Fruit fly (Drosophila melanogaster) whole organism, embryonic: ENCODE results near the gene Phb1.
A peak's percentile ranks its signal among the peaks of the same experiment; 100 is the strongest.

Experiments
- ATbp ChIP-seq: fragments of 200-800 bp; sonication (Bioruptor generic); optimal IDR thresholded peaks from 2 replicates; lab custom pipeline; 2017; ENCODE audit warnings: missing biosample characterization, mild to moderate bottlenecking, missing genetic modification characterization, missing genetic modification reagents
- B-H1 ChIP-seq: fragments of 200-800 bp; sonication (Bioruptor generic); IDR thresholded peaks from 3 replicates; pipeline ENCODE4 v1.3.6; 2022; ENCODE audit warnings: missing biosample characterization, missing genetic modification characterization
- CG10321 ChIP-seq: fragments of 200-800 bp; sonication (Bioruptor generic); IDR thresholded peaks from 2 replicates; pipeline ENCODE4 v1.3.6; 2022; ENCODE audit warnings: missing biosample characterization, missing genetic modification characterization
- CG12219 ChIP-seq: fragments of 200-800 bp; sonication (Bioruptor generic); optimal IDR thresholded peaks from 3 replicates; lab custom pipeline; 2018; ENCODE audit warnings: missing biosample characterization, mild to moderate bottlenecking, missing genetic modification characterization
- CG1233 ChIP-seq: fragments of 200-800 bp; sonication (Bioruptor generic); optimal IDR thresholded peaks from 4 replicates; lab custom pipeline; 2018; ENCODE audit warnings: missing biosample characterization, mild to moderate bottlenecking, missing genetic modification characterization
- CG14014 ChIP-seq: fragments of 200-800 bp; sonication (Bioruptor generic); IDR thresholded peaks from 2 replicates; pipeline ENCODE4 v1.3.6; 2022; ENCODE audit warnings: missing biosample characterization, missing genetic modification characterization
- CG14710 ChIP-seq: fragments of 200-800 bp; sonication (Bioruptor generic); optimal IDR thresholded peaks from 3 replicates; lab custom pipeline; 2019; ENCODE audit warnings: missing biosample characterization, mild to moderate bottlenecking, missing genetic modification characterization, moderate library complexity
- CG14860 ChIP-seq: fragments of 200-800 bp; sonication (Bioruptor generic); IDR thresholded peaks from 3 replicates; pipeline ENCODE4 v1.3.6; 2022; ENCODE audit warnings: missing biosample characterization, missing genetic modification characterization; ENCODE audit not compliant: partially characterized antibody
- CG1647 ChIP-seq: fragments of 200-800 bp; sonication (Bioruptor generic); optimal IDR thresholded peaks from 3 replicates; lab custom pipeline; 2016; ENCODE audit warnings: missing biosample characterization, missing genetic modification characterization
- CG17328 ChIP-seq: fragments of 200-800 bp; sonication (Bioruptor generic); IDR thresholded peaks from 2 replicates; pipeline ENCODE4 v1.3.6; 2022; ENCODE audit warnings: missing biosample characterization, missing genetic modification characterization
- CG2889 ChIP-seq: fragments of 200-800 bp; sonication (Bioruptor generic); IDR thresholded peaks from 3 replicates; pipeline ENCODE4 v1.3.6; 2022; ENCODE audit warnings: missing biosample characterization, missing genetic modification characterization
- CG30431 ChIP-seq: fragments of 200-800 bp; sonication (Bioruptor generic); optimal IDR thresholded peaks from 2 replicates; lab custom pipeline; 2017; ENCODE audit warnings: missing biosample characterization, missing genetic modification characterization
- CG31224 ChIP-seq: fragments of 200-800 bp; sonication (Bioruptor generic); IDR thresholded peaks from 2 replicates; pipeline ENCODE4 v1.3.6; 2022; ENCODE audit warnings: missing biosample characterization, missing genetic modification characterization
- CG31388 ChIP-seq: fragments of 200-800 bp; sonication (Bioruptor generic); optimal IDR thresholded peaks from 2 replicates; lab custom pipeline; 2016; ENCODE audit warnings: missing biosample characterization, missing genetic modification characterization
- CG32532 ChIP-seq: fragments of 200-800 bp; sonication (Bioruptor generic); IDR thresholded peaks from 2 replicates; pipeline ENCODE4 v1.3.6; 2022; ENCODE audit warnings: missing biosample characterization, missing genetic modification characterization
- CG33213 ChIP-seq: fragments of 200-800 bp; sonication (Bioruptor generic); optimal IDR thresholded peaks from 3 replicates; lab custom pipeline; 2016; ENCODE audit warnings: missing biosample characterization, missing genetic modification characterization
- CG4854 ChIP-seq: fragments of 200-800 bp; sonication (Bioruptor generic); optimal IDR thresholded peaks from 2 replicates; lab custom pipeline; 2016; ENCODE audit warnings: missing biosample characterization, missing genetic modification characterization, inconsistent platforms
- CG5245 ChIP-seq: fragments of 200-800 bp; sonication (Bioruptor generic); optimal IDR thresholded peaks from 3 replicates; lab custom pipeline; 2016; ENCODE audit warnings: missing biosample characterization, missing genetic modification characterization
- CG5953 ChIP-seq: fragments of 200-800 bp; sonication (Bioruptor generic); IDR thresholded peaks from 2 replicates; pipeline ENCODE4 v1.3.6; 2022; ENCODE audit warnings: missing biosample characterization, missing genetic modification characterization
- CG6683 ChIP-seq: fragments of 200-800 bp; sonication (Bioruptor generic); optimal IDR thresholded peaks from 2 replicates; lab custom pipeline; 2017; ENCODE audit warnings: missing biosample characterization, mild to moderate bottlenecking, missing genetic modification characterization, missing genetic modification reagents
- CG7357 ChIP-seq: fragments of 200-800 bp; sonication (Bioruptor generic); IDR thresholded peaks from 3 replicates; pipeline ENCODE4 v1.3.6; 2022; ENCODE audit warnings: missing biosample characterization, missing genetic modification characterization
- CG8765 ChIP-seq: fragments of 200-800 bp; sonication (Bioruptor generic); IDR thresholded peaks from 2 replicates; pipeline ENCODE4 v1.3.6; 2022; ENCODE audit warnings: missing biosample characterization, missing genetic modification characterization
- CG9215 ChIP-seq: fragments of 200-800 bp; sonication (Bioruptor generic); IDR thresholded peaks from 2 replicates; pipeline ENCODE4 v1.3.6; 2022; ENCODE audit warnings: missing biosample characterization, missing genetic modification characterization
- CTCF ChIP-seq: fragments of 200-800 bp; sonication (Bioruptor generic); optimal IDR thresholded peaks from 2 replicates; lab custom pipeline; 2017; ENCODE audit warnings: missing biosample characterization, mild to moderate bottlenecking, missing genetic modification characterization, moderate library complexity
- Doc3 ChIP-seq: fragments of 200-800 bp; sonication (Bioruptor generic); IDR thresholded peaks from 3 replicates; pipeline ENCODE4 v1.3.6; 2022; ENCODE audit warnings: missing biosample characterization, missing genetic modification characterization; ENCODE audit not compliant: partially characterized antibody
- H2.0 ChIP-seq: fragments of 200-800 bp; sonication (Bioruptor generic); IDR thresholded peaks from 2 replicates; pipeline ENCODE4 v1.3.6; 2022; ENCODE audit warnings: missing biosample characterization, missing genetic modification characterization
- HLHmδ ChIP-seq: fragments of 200-800 bp; sonication (Bioruptor generic); optimal IDR thresholded peaks from 2 replicates; lab custom pipeline; 2018; ENCODE audit warnings: missing biosample characterization, mild to moderate bottlenecking, missing genetic modification characterization, moderate library complexity
- Hmr ChIP-seq: fragments of 200-800 bp; sonication (Bioruptor generic); optimal IDR thresholded peaks from 3 replicates; lab custom pipeline; 2017; ENCODE audit warnings: mild to moderate bottlenecking, missing biosample characterization, missing genetic modification reagents, missing genetic modification characterization
- Hsf ChIP-seq: fragments of 200-800 bp; sonication (Bioruptor generic); optimal IDR thresholded peaks from 3 replicates; lab custom pipeline; 2016; ENCODE audit warnings: missing biosample characterization, missing genetic modification characterization
- Lpt ChIP-seq: fragments of >200 bp; optimal IDR thresholded peaks from 2 replicates; lab custom pipeline; 2018; ENCODE audit warnings: missing biosample characterization, missing genetic modification characterization
- NC2β ChIP-seq: fragments of 200-800 bp; sonication (Bioruptor generic); optimal IDR thresholded peaks from 2 replicates; lab custom pipeline; 2016; ENCODE audit warnings: missing biosample characterization, missing genetic modification characterization
- NFAT ChIP-seq: fragments of 200-800 bp; sonication (Bioruptor generic); IDR thresholded peaks from 2 replicates; pipeline ENCODE4 v1.3.6; 2022; ENCODE audit warnings: missing biosample characterization, missing genetic modification characterization
- Vsx1 ChIP-seq: fragments of 200-800 bp; sonication (Bioruptor generic); optimal IDR thresholded peaks from 2 replicates; lab custom pipeline; 2017; ENCODE audit warnings: missing biosample characterization, mild to moderate bottlenecking, missing genetic modification characterization, missing genetic modification reagents
- cad ChIP-seq: fragments of >200 bp; optimal IDR thresholded peaks from 2 replicates; lab custom pipeline; 2017; ENCODE audit warnings: missing biosample characterization, missing genetic modification characterization
- croc ChIP-seq: fragments of 200-800 bp; sonication (Bioruptor generic); conservative IDR thresholded peaks from 3 replicates; pipeline ENCODE4 v1.3.6; 2022; ENCODE audit warnings: missing biosample characterization, missing genetic modification characterization
- dan ChIP-seq: fragments of 200-800 bp; sonication (Bioruptor generic); IDR thresholded peaks from 2 replicates; pipeline ENCODE4 v1.3.6; 2022; ENCODE audit warnings: missing biosample characterization, missing genetic modification characterization
- ems ChIP-seq: fragments of 200-800 bp; sonication (Bioruptor generic); optimal IDR thresholded peaks from 3 replicates; lab custom pipeline; 2016; ENCODE audit warnings: missing biosample characterization, missing genetic modification characterization
- eyg ChIP-seq: fragments of 200-800 bp; sonication (Bioruptor generic); optimal IDR thresholded peaks from 3 replicates; lab custom pipeline; 2016; ENCODE audit warnings: missing biosample characterization, missing genetic modification characterization
- fd3F ChIP-seq: fragments of 200-800 bp; sonication (Bioruptor generic); optimal IDR thresholded peaks from 2 replicates; lab custom pipeline; 2018; ENCODE audit warnings: missing biosample characterization, mild to moderate bottlenecking, missing genetic modification characterization, moderate library complexity
- fd96Cb ChIP-seq: fragments of 200-800 bp; sonication (Bioruptor generic); optimal IDR thresholded peaks from 2 replicates; lab custom pipeline; 2018; ENCODE audit warnings: missing biosample characterization, mild to moderate bottlenecking, missing genetic modification characterization, moderate library complexity
- gt ChIP-seq: fragments of 200-800 bp; sonication (Bioruptor generic); IDR thresholded peaks from 2 replicates; pipeline ENCODE4 v1.3.6; 2022; ENCODE audit warnings: missing biosample characterization, missing genetic modification characterization
- lmd ChIP-seq: fragments of 200-800 bp; sonication (Bioruptor generic); IDR thresholded peaks from 2 replicates; pipeline ENCODE4 v1.3.6; 2022; ENCODE audit warnings: missing biosample characterization, missing genetic modification characterization
- lola ChIP-seq, 3 experiments: fragments of >200 bp in 2 of 3; fragments of 200-800 bp in 1 of 3; sonication (Bioruptor generic) in 1 of 3; optimal IDR thresholded peaks; 2 replicates each; lab custom pipeline; 2017 to 2019; ENCODE audit warnings: missing biosample characterization in 3 of 3, missing genetic modification characterization in 3 of 3, mild to moderate bottlenecking in 1 of 3, moderate library complexity in 1 of 3
- phol ChIP-seq: fragments of 200-800 bp; sonication (Bioruptor generic); optimal IDR thresholded peaks from 3 replicates; lab custom pipeline; 2018; ENCODE audit warnings: missing biosample characterization, mild to moderate bottlenecking, missing genetic modification characterization, moderate library complexity
- pzg ChIP-seq: fragments of 200-800 bp; sonication (Bioruptor generic); optimal IDR thresholded peaks from 3 replicates; lab custom pipeline; 2018; ENCODE audit warnings: missing biosample characterization, mild to moderate bottlenecking, missing genetic modification characterization, moderate library complexity
- sim ChIP-seq: fragments of 200-800 bp; sonication (Bioruptor generic); IDR thresholded peaks from 2 replicates; pipeline ENCODE4 v1.3.6; 2022; ENCODE audit warnings: missing biosample characterization, missing genetic modification characterization
- so ChIP-seq: fragments of 200-800 bp; sonication (Bioruptor generic); IDR thresholded peaks from 3 replicates; pipeline ENCODE4 v1.3.6; 2022; ENCODE audit warnings: missing biosample characterization, missing genetic modification characterization
- ssp ChIP-seq: fragments of 200-800 bp; sonication (Bioruptor generic); IDR thresholded peaks from 2 replicates; pipeline ENCODE4 v1.3.6; 2022; ENCODE audit warnings: missing biosample characterization, missing genetic modification characterization
- toy ChIP-seq: fragments of 200-800 bp; sonication (Bioruptor generic); IDR thresholded peaks from 2 replicates; pipeline ENCODE4 v1.3.6; 2022; ENCODE audit warnings: missing biosample characterization, missing genetic modification characterization
- tx ChIP-seq: fragments of 200-800 bp; sonication (Bioruptor generic); optimal IDR thresholded peaks from 2 replicates; lab custom pipeline; 2016; ENCODE audit warnings: missing biosample characterization, missing genetic modification characterization
- wor ChIP-seq: fragments of 200-800 bp; sonication (Bioruptor generic); IDR thresholded peaks from 2 replicates; pipeline ENCODE4 v1.3.6; 2022; ENCODE audit warnings: missing biosample characterization, missing genetic modification characterization
- zfh1 ChIP-seq: fragments of 200-800 bp; sonication (Bioruptor generic); IDR thresholded peaks from 3 replicates; pipeline ENCODE4 v1.3.6; 2022; ENCODE audit warnings: missing biosample characterization, missing genetic modification characterization
- zfh2 ChIP-seq: fragments of 200-800 bp; sonication (Bioruptor generic); optimal IDR thresholded peaks from 2 replicates; lab custom pipeline; 2016; ENCODE audit warnings: missing biosample characterization, missing genetic modification characterization

The Phb1 gene

DNA sequence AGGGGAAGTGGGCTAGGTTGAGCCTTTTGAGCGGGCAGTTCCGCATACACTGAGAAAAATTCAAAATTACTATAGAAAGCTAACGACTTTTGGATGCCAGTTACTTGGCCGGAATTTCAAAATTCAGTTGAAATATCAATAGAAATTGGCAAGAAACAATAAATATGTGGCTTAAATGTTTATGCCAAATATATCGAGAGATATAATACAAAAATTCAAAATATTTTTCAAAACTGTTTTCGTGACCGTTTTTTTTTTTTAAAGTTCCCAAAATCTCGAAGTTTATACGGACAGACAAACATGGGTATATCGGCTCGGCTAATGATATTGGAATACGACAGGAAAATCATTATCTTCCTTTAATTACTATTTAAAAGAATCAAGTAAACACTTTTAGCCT, 2.7 kb downstream of the Phb1 start (continued):
- TF ChIP-seq CG17328 (GFP tag; lab: Robert Waterston, UW) (no peak), ssp (no peak), wor (no peak), CG12219 (GFP tag; lab: Kevin White, UChicago) (no peak), Hsf (GFP tag; lab: Kevin White, UChicago) (peak; percentile 12), tx (GFP tag; lab: Kevin White, UChicago) (no peak), Hmr (GFP tag; lab: Kevin White, UChicago) (peak; percentile 12), CG8765 (GFP tag; lab: Robert Waterston, UW) (no peak), CG33213 (GFP tag; lab: Kevin White, UChicago) (no peak), NC2β (GFP tag; lab: Kevin White, UChicago) (no peak), NFAT (GFP tag; lab: Robert Waterston, UW) (no peak), ems (peak; percentile 10), CG5953 (GFP tag; lab: Robert Waterston, UW) (no peak), lmd (GFP tag; lab: Robert Waterston, UW) (peak; percentile 47), CG31224 (GFP tag; lab: Robert Waterston, UW) (0 out of 2 replicates have a peak, but pooled peaks have one; percentile 19), B-H1 (GFP tag; lab: Robert Waterston, UW) (no peak), fd96Cb (peak; percentile 35), CG9215 (GFP tag; lab: Robert Waterston, UW) (peak; percentile 38; the same call in 1 of the 2 replicates), fd3F (no peak), cad (GFP tag; lab: Kevin White, UChicago) (no peak), lola (GFP tag; optimal IDR thresholded peaks at IDR 0.05; lab: Kevin White, UChicago) (no peak), CG6683 (GFP tag; lab: Kevin White, UChicago) (peak; percentile 27), HLHmδ (GFP tag; lab: Kevin White, UChicago) (no peak), pzg (GFP tag; lab: Kevin White, UChicago) (no peak), CG30431 (no peak), sim (GFP tag; lab: Robert Waterston, UW) (no peak), gt (GFP tag; lab: Robert Waterston, UW) (no peak), toy (GFP tag; lab: Robert Waterston, UW) (no peak), croc (GFP tag; lab: Robert Waterston, UW) (no peak), CG32532 (GFP tag; lab: Robert Waterston, UW) (peak; percentile 45; the same call in 1 of the 2 replicates), so (GFP tag; lab: Robert Waterston, UW) (0 out of 3 replicates have a peak, but pooled peaks have one; percentile 34), CG10321 (GFP tag; lab: Robert Waterston, UW) (no peak), CG14710 (tag; lab: Kevin White, UChicago) (peak; percentile 31), CG14860 (GFP tag; lab: Robert Waterston, UW) (no peak), Vsx1 (no peak), CG2889 (GFP tag; lab: Robert Waterston, UW) (no peak), H2.0 (GFP tag; lab: Robert Waterston, UW) (peak; percentile 7; the same call in 1 of the 2 replicates), Doc3 (GFP tag; lab: Robert Waterston, UW) (no peak), CG7357 (GFP tag; lab: Robert Waterston, UW) (no peak), CG5245 (GFP tag; lab: Kevin White, UChicago) (no peak), dan (no peak), zfh2 (GFP tag; lab: Kevin White, UChicago) (no peak), CG1647 (no peak), CG14014 (no peak), zfh1 (no peak), ATbp (no peak), CG31388 (GFP tag; lab: Kevin White, UChicago) (no peak), Lpt (GFP tag; lab: Kevin White, UChicago) (no peak), CG4854 (GFP tag; lab: Kevin White, UChicago) (no peak), CG1233 (peak; percentile 28), CTCF (GFP tag; lab: Kevin White, UChicago) (no peak), eyg (GFP tag; lab: Kevin White, UChicago) (peak; percentile 22), phol (tag; lab: Kevin White, UChicago) (peak; percentile 60)
